Worm (Caenorhabditis elegans) whole organism, mixed stage, embryonic: Measurements from ENCODE around the gene F53F4.11.

Experiments
- bed-3 ChIP-seq: fragments of 200-800 bp; sonication (Bioruptor generic); optimal IDR thresholded peaks from 3 replicates; lab custom pipeline; 2018; ENCODE audit warnings: mild to moderate bottlenecking, missing genetic modification characterization, moderate library complexity, missing compliant biosample characterization
- blmp-1 ChIP-seq: fragments of 150-350 bp; optimal IDR thresholded peaks from 2 replicates; lab custom pipeline; 2014; ENCODE audit warnings: missing biosample characterization, missing genetic modification characterization
- ceh-39 ChIP-seq: fragments of 150-350 bp; optimal IDR thresholded peaks from 2 replicates; lab custom pipeline; 2014; ENCODE audit warnings: missing biosample characterization, missing genetic modification characterization
- ceh-43 ChIP-seq: fragments of 200-800 bp; sonication (Bioruptor generic); optimal IDR thresholded peaks from 2 replicates; lab custom pipeline; 2018; ENCODE audit warnings: mild to moderate bottlenecking, missing genetic modification characterization, moderate library complexity, missing compliant biosample characterization
- ces-1 ChIP-seq: fragments of 150-350 bp; optimal IDR thresholded peaks from 2 replicates; lab custom pipeline; 2014; ENCODE audit warnings: missing biosample characterization, missing genetic modification reagents, missing genetic modification characterization
- cnd-1 ChIP-seq: fragments of 200-800 bp; sonication (Bioruptor generic); optimal IDR thresholded peaks from 2 replicates; lab custom pipeline; 2018; ENCODE audit warnings: mild to moderate bottlenecking, missing genetic modification characterization, missing compliant biosample characterization
- drap-1 ChIP-seq: fragments of 200-800 bp; sonication (Bioruptor generic); optimal IDR thresholded peaks from 3 replicates; lab custom pipeline; 2018; ENCODE audit warnings: mild to moderate bottlenecking, missing genetic modification characterization, missing compliant biosample characterization
- elt-1 ChIP-seq: sonication (generic microtip); optimal IDR thresholded peaks from 2 replicates; lab custom pipeline; 2017; ENCODE audit warnings: missing genetic modification characterization, mild to moderate bottlenecking, missing compliant biosample characterization, antibody characterized with exemption, moderate library complexity, borderline replicate concordance; ENCODE audit not compliant: insufficient read depth
- elt-3 ChIP-seq: fragments of 150-350 bp; optimal IDR thresholded peaks from 2 replicates; lab custom pipeline; 2014; ENCODE audit warnings: missing biosample characterization, missing genetic modification characterization
- flh-1 ChIP-seq: fragments of 200-800 bp; sonication (Bioruptor generic); optimal IDR thresholded peaks from 2 replicates; lab custom pipeline; 2018; ENCODE audit warnings: mild to moderate bottlenecking, missing genetic modification characterization, moderate library complexity, missing compliant biosample characterization
- ham-2 ChIP-seq: fragments of 200-800 bp; sonication (Bioruptor generic); optimal IDR thresholded peaks from 2 replicates; lab custom pipeline; 2018; ENCODE audit warnings: mild to moderate bottlenecking, missing genetic modification characterization, missing compliant biosample characterization
- hlh-1 ChIP-seq: fragments of 150-350 bp; optimal IDR thresholded peaks from 2 replicates; lab custom pipeline; 2014; ENCODE audit warnings: missing biosample characterization, missing genetic modification reagents, missing genetic modification characterization
- lin-13 ChIP-seq: fragments of 150-350 bp; optimal IDR thresholded peaks from 2 replicates; lab custom pipeline; 2014; ENCODE audit warnings: missing biosample characterization, missing genetic modification characterization
- lin-32 ChIP-seq: fragments of 200-800 bp; sonication (Bioruptor generic); optimal IDR thresholded peaks from 2 replicates; lab custom pipeline; 2018; ENCODE audit warnings: mild to moderate bottlenecking, missing genetic modification characterization, missing compliant biosample characterization
- lsy-2 ChIP-seq: fragments of 150-350 bp; optimal IDR thresholded peaks from 2 replicates; lab custom pipeline; 2014; ENCODE audit warnings: missing biosample characterization, missing genetic modification characterization
- mab-5 ChIP-seq: fragments of 150-350 bp; optimal IDR thresholded peaks from 2 replicates; lab custom pipeline; 2014; ENCODE audit warnings: missing biosample characterization, missing genetic modification characterization
- mep-1 ChIP-seq: fragments of 150-350 bp; optimal IDR thresholded peaks from 2 replicates; lab custom pipeline; 2017; ENCODE audit warnings: missing biosample characterization, missing genetic modification reagents, missing genetic modification characterization, inconsistent platforms
- mls-2 ChIP-seq: sonication (generic microtip); optimal IDR thresholded peaks from 2 replicates; lab custom pipeline; 2016; ENCODE audit warnings: mild to moderate bottlenecking, missing genetic modification characterization, moderate library complexity, missing compliant biosample characterization
- nhr-12 ChIP-seq: fragments of 150-350 bp; optimal IDR thresholded peaks from 2 replicates; lab custom pipeline; 2014; ENCODE audit warnings: missing biosample characterization, missing genetic modification characterization
- nhr-2 ChIP-seq: fragments of 150-350 bp; optimal IDR thresholded peaks from 2 replicates; lab custom pipeline; 2014; ENCODE audit warnings: missing biosample characterization, missing genetic modification characterization
- nhr-237 ChIP-seq: fragments of 150-350 bp; optimal IDR thresholded peaks from 2 replicates; lab custom pipeline; 2014; ENCODE audit warnings: missing biosample characterization, missing genetic modification characterization
- nhr-28 ChIP-seq: fragments of 150-350 bp; optimal IDR thresholded peaks from 2 replicates; lab custom pipeline; 2014; ENCODE audit warnings: missing biosample characterization, missing genetic modification characterization
- nhr-76 ChIP-seq: sonication (generic microtip); optimal IDR thresholded peaks from 2 replicates; lab custom pipeline; 2017; ENCODE audit warnings: missing biosample characterization, missing genetic modification characterization
- pha-4 ChIP-seq: fragments of 150-350 bp; optimal IDR thresholded peaks from 2 replicates; lab custom pipeline; 2018; ENCODE audit warnings: missing biosample characterization, missing genetic modification reagents, missing genetic modification characterization
- sem-2 ChIP-seq: fragments of 200-800 bp; sonication (Bioruptor generic); optimal IDR thresholded peaks from 2 replicates; lab custom pipeline; 2018; ENCODE audit warnings: mild to moderate bottlenecking, missing genetic modification characterization, missing compliant biosample characterization
- snpc-4 ChIP-seq: fragments of 150-350 bp; optimal IDR thresholded peaks from 2 replicates; lab custom pipeline; 2014; ENCODE audit warnings: missing biosample characterization, missing genetic modification characterization
- sptf-1 ChIP-seq: sonication (generic microtip); optimal IDR thresholded peaks from 2 replicates; lab custom pipeline; 2017; ENCODE audit warnings: mild to moderate bottlenecking, missing genetic modification characterization, moderate library complexity, missing compliant biosample characterization
- tbx-8 ChIP-seq: fragments of 200-800 bp; sonication (Bioruptor generic); optimal IDR thresholded peaks from 2 replicates; lab custom pipeline; 2018; ENCODE audit warnings: mild to moderate bottlenecking, missing genetic modification characterization, moderate library complexity, missing compliant biosample characterization
- unc-120 ChIP-seq: sonication (generic microtip); optimal IDR thresholded peaks from 2 replicates; lab custom pipeline; 2017; ENCODE audit warnings: missing genetic modification characterization, missing compliant biosample characterization; ENCODE audit not compliant: poor library complexity, severe bottlenecking
- unc-39 ChIP-seq: fragments of 150-350 bp; optimal IDR thresholded peaks from 2 replicates; lab custom pipeline; 2014; ENCODE audit warnings: missing biosample characterization, missing genetic modification characterization
- unc-62 ChIP-seq: fragments of 150-350 bp; optimal IDR thresholded peaks from 2 replicates; lab custom pipeline; 2014; ENCODE audit warnings: missing biosample characterization, missing genetic modification reagents, missing genetic modification characterization
- zip-8 ChIP-seq: fragments of 150-350 bp; optimal IDR thresholded peaks from 2 replicates; lab custom pipeline; 2014; ENCODE audit warnings: missing biosample characterization, missing genetic modification characterization

F53F4.11 gene

ce11 chrV:13619752-13620151, 4.6 kb downstream of the F53F4.11 start, which contains the start of gene srd-11:
Gene srd-11 (minus strand): TSS chrV:13619852.
- TF ChIP-seq pha-4 (tag; lab: Kevin White, UChicago) = no peak
- TF ChIP-seq hlh-1 (tag; lab: Kevin White, UChicago) = no peak
- no peak for TF ChIP-seq mep-1 (tag; lab: Kevin White, UChicago)
- TF ChIP-seq unc-120 (tag; lab: Kevin White, UChicago) = no peak
- TF ChIP-seq cnd-1 (tag; lab: Kevin White, UChicago) = no peak
- TF ChIP-seq sptf-1 = no peak
- no peak for TF ChIP-seq nhr-237 (tag; lab: Kevin White, UChicago)
- TF ChIP-seq unc-39 = no peak
- no peak for TF ChIP-seq unc-62 (GFP tag; lab: Kevin White, UChicago)
- no peak for TF ChIP-seq elt-3 (tag; lab: Kevin White, UChicago)
- no peak for TF ChIP-seq ceh-39 (tag; lab: Kevin White, UChicago)
- no peak for TF ChIP-seq mls-2 (tag; lab: Kevin White, UChicago)
- no peak for TF ChIP-seq lin-32 (GFP tag; lab: Kevin White, UChicago)
- TF ChIP-seq bed-3 (GFP tag; lab: Kevin White, UChicago) = no peak

DNA sequence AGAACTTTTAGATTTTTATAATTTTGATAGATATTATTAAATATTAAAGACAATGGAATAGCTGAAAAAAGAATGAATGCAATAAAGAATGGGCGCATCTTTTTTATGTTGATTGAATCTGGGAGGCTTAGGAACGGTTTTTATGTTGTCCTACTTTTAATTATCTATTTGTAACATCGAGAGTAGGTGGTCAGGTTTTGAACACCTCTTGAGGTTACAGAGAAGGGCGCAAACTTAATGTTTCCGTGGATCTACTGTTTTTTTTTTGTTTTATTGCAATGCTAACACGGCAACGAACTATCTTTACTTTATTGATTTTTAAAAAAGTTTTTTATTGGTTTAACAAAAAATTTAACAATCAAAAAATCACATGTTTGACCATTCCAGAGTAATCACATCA, 10.5 kb downstream of the F53F4.11 start, which contains the start of gene F53F4.7:
Gene F53F4.7, minus strand, starts transcription at position 101 of the 400 bp plus-strand sequence.
- TF ChIP-seq drap-1 (GFP tag; lab: Kevin White, UChicago) = no peak
- TF ChIP-seq mls-2 (tag; lab: Kevin White, UChicago) = no peak
- no peak for TF ChIP-seq lsy-2 (tag; lab: Kevin White, UChicago)
- no peak for TF ChIP-seq lin-32 (GFP tag; lab: Kevin White, UChicago)
- no peak for TF ChIP-seq pha-4 (tag; lab: Kevin White, UChicago)
- TF ChIP-seq sptf-1 = no peak
- TF ChIP-seq mep-1 (tag; lab: Kevin White, UChicago) = no peak
- TF ChIP-seq unc-62 (GFP tag; lab: Kevin White, UChicago) = no peak
- no peak for TF ChIP-seq elt-3 (tag; lab: Kevin White, UChicago)
- TF ChIP-seq bed-3 (GFP tag; lab: Kevin White, UChicago) = no peak
- no peak for TF ChIP-seq zip-8 (tag; lab: Kevin White, UChicago)
- no peak for TF ChIP-seq unc-120 (tag; lab: Kevin White, UChicago)
- TF ChIP-seq tbx-8 = no peak
- TF ChIP-seq nhr-28 (tag; lab: Kevin White, UChicago) = no peak
- TF ChIP-seq unc-39 = no peak

- TF ChIP-seq sem-2 (GFP tag; lab: Kevin White, UChicago) (no peak), flh-1 (GFP tag; lab: Kevin White, UChicago) (no peak), lsy-2 (tag; lab: Kevin White, UChicago) (no peak), elt-3 (tag; lab: Kevin White, UChicago) (no peak), ceh-43 (GFP tag; lab: Kevin White, UChicago) (no peak), sptf-1 (no peak), snpc-4 (tag; lab: Kevin White, UChicago) (no peak), unc-39 (no peak), nhr-76 (no peak), drap-1 (GFP tag; lab: Kevin White, UChicago) (no peak), lin-13 (tag; lab: Kevin White, UChicago) (no peak), ham-2 (GFP tag; lab: Kevin White, UChicago) (no peak), mab-5 (tag; lab: Kevin White, UChicago) (no peak), elt-1 (no peak)
Measured at ce11 chrV:13611782-13612181, 12.5 kb downstream of the F53F4.11 start, which contains the start of gene spig-9. Gene spig-9 (minus strand): TSS chrV:13611882.

- peak; percentile 93 for TF ChIP-seq ham-2 (GFP tag; lab: Kevin White, UChicago)
- TF ChIP-seq ces-1 (GFP tag; lab: Kevin White, UChicago) = no peak
- TF ChIP-seq unc-62 (GFP tag; lab: Kevin White, UChicago) = no peak
- TF ChIP-seq nhr-2 = no peak
Measured at ce11 chrV:13609806-13610205, 14.5 kb downstream of the F53F4.11 start.

ce11 chrV:13608486-13608885, 15.8 kb downstream of the F53F4.11 start:
- TF ChIP-seq hlh-1 (tag; lab: Kevin White, UChicago) = no peak
- no peak for TF ChIP-seq sem-2 (GFP tag; lab: Kevin White, UChicago)
- no peak for TF ChIP-seq lin-13 (tag; lab: Kevin White, UChicago)
- no peak for TF ChIP-seq ham-2 (GFP tag; lab: Kevin White, UChicago)
- no peak for TF ChIP-seq drap-1 (GFP tag; lab: Kevin White, UChicago)
- no peak for TF ChIP-seq lin-32 (GFP tag; lab: Kevin White, UChicago)
- TF ChIP-seq mep-1 (tag; lab: Kevin White, UChicago) = no peak
- TF ChIP-seq unc-62 (GFP tag; lab: Kevin White, UChicago) = no peak
- TF ChIP-seq ceh-39 (tag; lab: Kevin White, UChicago) = no peak
- no peak for TF ChIP-seq nhr-12
- no peak for TF ChIP-seq blmp-1 (tag; lab: Kevin White, UChicago)
- no peak for TF ChIP-seq bed-3 (GFP tag; lab: Kevin White, UChicago)
- no peak for TF ChIP-seq flh-1 (GFP tag; lab: Kevin White, UChicago)
- no peak for TF ChIP-seq nhr-28 (tag; lab: Kevin White, UChicago)
